Worm (Caenorhabditis elegans) whole organism, late embryonic: ENCODE results near the gene srh-218.

ENCODE experiments used
- ceh-14 ChIP-seq: sonication (generic microtip); optimal IDR thresholded peaks from 2 replicates; lab custom pipeline; 2016; ENCODE audit warnings: missing genotype, missing genetic modification characterization, missing compliant biosample characterization
- ceh-30 ChIP-seq: fragments of 150-350 bp; optimal IDR thresholded peaks from 2 replicates; lab custom pipeline; 2014; ENCODE audit warnings: missing biosample characterization, missing genetic modification characterization
- ceh-31 ChIP-seq: sonication (generic microtip); optimal IDR thresholded peaks from 2 replicates; lab custom pipeline; 2016; ENCODE audit warnings: missing genetic modification characterization, missing compliant biosample characterization
- ceh-48 ChIP-seq: sonication (generic microtip); optimal IDR thresholded peaks from 2 replicates; lab custom pipeline; 2016; ENCODE audit warnings: missing genetic modification characterization, inconsistent platforms, missing compliant biosample characterization
- fkh-10 ChIP-seq: fragments of 150-350 bp; optimal IDR thresholded peaks from 2 replicates; lab custom pipeline; 2014; ENCODE audit warnings: missing biosample characterization, missing genetic modification reagents, missing genetic modification characterization
- nfya-1 ChIP-seq: sonication (generic microtip); optimal IDR thresholded peaks from 2 replicates; lab custom pipeline; 2017; ENCODE audit warnings: missing genetic modification characterization, mild to moderate bottlenecking, missing compliant biosample characterization, antibody characterized with exemption, moderate library complexity
- nhr-11 ChIP-seq: fragments of 150-350 bp; optimal IDR thresholded peaks from 2 replicates; lab custom pipeline; 2014; ENCODE audit warnings: missing biosample characterization, missing genetic modification characterization
- unc-42 ChIP-seq: sonication (generic microtip); optimal IDR thresholded peaks from 2 replicates; lab custom pipeline; 2016; ENCODE audit warnings: missing genotype, missing genetic modification characterization, missing compliant biosample characterization

DNA sequence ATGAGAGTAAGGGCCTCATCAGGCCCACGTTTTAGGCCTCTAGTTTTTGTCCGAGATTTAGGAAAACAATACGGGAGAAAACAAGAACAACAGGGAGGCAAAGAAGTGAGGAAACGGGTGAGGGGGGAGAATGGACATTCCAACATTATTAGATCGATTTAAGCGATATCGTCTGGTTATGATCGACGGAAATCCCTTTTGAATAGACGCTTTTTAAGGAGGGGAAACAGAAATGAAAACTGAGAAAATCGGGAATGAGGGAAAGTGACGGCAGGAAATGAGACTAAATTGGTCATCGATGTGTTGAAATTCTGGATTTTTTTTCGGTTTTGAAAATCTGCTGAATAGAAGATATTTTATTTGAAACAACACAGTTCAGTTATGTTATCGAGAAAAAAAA is 29.4 kb upstream of the srh-218 start, which contains the start of gene rocf-1:
- TF ChIP-seq ceh-31 (tag; lab: Kevin White, UChicago): no peak
- no peak for TF ChIP-seq ceh-48 (tag; lab: Kevin White, UChicago)
- no peak for TF ChIP-seq unc-42 (tag; lab: Kevin White, UChicago)
- no peak for TF ChIP-seq fkh-10
- no peak for TF ChIP-seq nfya-1 (tag; lab: Kevin White, UChicago)
- TF ChIP-seq ceh-30 (tag; lab: Kevin White, UChicago): no peak
- no peak for TF ChIP-seq nhr-11 (tag; lab: Kevin White, UChicago)
- TF ChIP-seq ceh-14 (tag; lab: Kevin White, UChicago): no peak
